Worm (Caenorhabditis elegans): ENCODE measurements around the gene C01F6.14.
A peak's percentile ranks its signal among the peaks of the same experiment; 100 is the strongest.

Gene C01F6.14

DNA sequence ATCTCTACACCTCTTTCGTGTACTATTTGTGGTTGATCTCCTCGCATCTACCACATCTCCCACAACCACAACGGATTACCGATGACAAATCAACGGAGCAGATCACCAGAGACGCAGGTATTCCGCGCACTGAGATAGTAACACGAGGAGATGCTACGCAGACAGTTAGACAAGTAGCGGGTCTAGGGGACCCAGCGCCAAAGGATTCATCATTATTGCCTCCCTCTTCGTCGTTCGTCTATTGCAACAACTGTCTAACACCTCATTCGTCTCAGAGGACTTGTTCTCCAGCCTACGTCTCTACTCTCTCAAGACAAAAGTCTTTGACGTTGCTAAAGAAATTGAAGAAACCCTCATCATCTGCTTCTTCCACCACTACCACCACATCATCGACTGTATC is 17.6 kb upstream of the C01F6.14 start (continued):
- TF ChIP-seq dpl-1 (GFP tag; optimal IDR thresholded peaks at IDR 0.05) (no peak), sup-37 (GFP tag; optimal IDR thresholded peaks at IDR 0.05) (no peak), hpl-2 (GFP tag; optimal IDR thresholded peaks at IDR 0.05) (no peak), ztf-11 (tag; optimal IDR thresholded peaks at IDR 0.05) (no peak), nhr-84 (tag; optimal IDR thresholded peaks at IDR 0.05) (no peak), nhr-85 (tag) (peak; percentile 88), grh-1 (GFP tag; IDR thresholded peaks at IDR 0.05) (0 out of 2 replicates have a peak, but pooled peaks have one; percentile 37), nhr-11 (tag; optimal IDR thresholded peaks at IDR 0.05) (no peak), egl-27 (tag; optimal IDR thresholded peaks at IDR 0.05) (no peak), C34B4.2 (tag; optimal IDR thresholded peaks at IDR 0.05) (no peak), rnt-1 (tag; optimal IDR thresholded peaks at IDR 0.05) (peak; percentile 57), nhr-237 (tag; optimal IDR thresholded peaks at IDR 0.05) (peak; percentile 5), elt-3 (tag; optimal IDR thresholded peaks at IDR 0.05) (peak in 3 of 6 experiments; percentile 14 to 21 (median 19)), nhr-12 (tag; optimal IDR thresholded peaks at IDR 0.05) (no peak), nhr-90 (tag; optimal IDR thresholded peaks at IDR 0.05; ENCODE audit: poor library complexity) (peak; percentile 41), lin-35 (GFP tag; optimal IDR thresholded peaks at IDR 0.05) (peak; percentile 33 to 48), elt-2 (tag; optimal IDR thresholded peaks at IDR 0.05) (no peak), vab-15 (tag; optimal IDR thresholded peaks at IDR 0.05) (no peak), xbp-1 (tag; optimal IDR thresholded peaks at IDR 0.05) (peak; percentile 37), ama-1 (optimal IDR thresholded peaks at IDR 0.05) (no peak), nhr-47 (tag; optimal IDR thresholded peaks at IDR 0.05) (peak; percentile 40)

DNA sequence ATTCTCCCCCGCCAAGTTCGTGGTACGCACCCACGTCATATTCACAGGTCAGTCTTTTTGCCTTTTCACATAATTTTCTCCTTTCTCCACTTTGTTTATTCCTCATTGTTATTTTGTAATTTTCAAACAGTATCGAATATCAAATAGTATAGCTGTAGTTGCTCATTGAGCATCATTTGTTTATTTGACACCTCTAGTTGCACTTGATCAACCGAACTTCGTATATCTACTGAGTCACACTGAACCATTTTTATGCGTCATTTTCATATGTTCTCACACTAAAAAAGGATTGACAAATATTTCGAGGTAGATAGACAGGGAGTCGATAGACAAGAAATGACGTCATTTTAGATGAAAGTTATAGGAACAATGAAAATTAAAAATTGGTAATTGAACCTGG is 16.3 kb upstream of the C01F6.14 start:
- TF ChIP-seq nhr-90 (tag; optimal IDR thresholded peaks at IDR 0.05; ENCODE audit: poor library complexity) (no peak), efl-3 (GFP tag; optimal IDR thresholded peaks at IDR 0.05) (no peak), lin-13 (GFP tag; optimal IDR thresholded peaks at IDR 0.05) (no peak), nhr-12 (tag; optimal IDR thresholded peaks at IDR 0.05) (no peak), unc-62 (GFP tag; optimal IDR thresholded peaks at IDR 0.05) (no peak), mef-2 (tag; optimal IDR thresholded peaks at IDR 0.05) (no peak), blmp-1 (tag; optimal IDR thresholded peaks at IDR 0.05) (no peak), ztf-4 (tag; optimal IDR thresholded peaks at IDR 0.05) (no peak), rnt-1 (tag; optimal IDR thresholded peaks at IDR 0.05) (no peak), nhr-47 (tag; optimal IDR thresholded peaks at IDR 0.05) (no peak), nhr-19 (GFP tag; conservative IDR thresholded peaks at IDR 0.05) (no peak), fkh-4 (tag; optimal IDR thresholded peaks at IDR 0.05; ENCODE audit: borderline replicate concordance) (no peak), mdl-1 (tag; optimal IDR thresholded peaks at IDR 0.05) (no peak), lin-35 (GFP tag; optimal IDR thresholded peaks at IDR 0.05) (no peak), lir-3 (tag; optimal IDR thresholded peaks at IDR 0.05; ENCODE audit: poor library complexity) (no peak), hpl-2 (GFP tag; optimal IDR thresholded peaks at IDR 0.05) (no peak), fos-1 (tag; optimal IDR thresholded peaks at IDR 0.05) (no peak)

- TF ChIP-seq pqm-1 (tag; optimal IDR thresholded peaks at IDR 0.05) = no peak
These were observed 14.9 kb upstream of the C01F6.14 start, which contains the start of gene nrfl-1 for ce11 chrIV:9118792-9119191. TSS of gene nrfl-1 (plus strand) at chrIV:9119092.

- TF ChIP-seq ceh-90 (tag; optimal IDR thresholded peaks at IDR 0.05) (no peak), hlh-4 (tag; optimal IDR thresholded peaks at IDR 0.05) (no peak), zag-1 (tag; optimal IDR thresholded peaks at IDR 0.05) (no peak), efl-1 (optimal IDR thresholded peaks at IDR 0.05) (no peak), efl-1 (GFP tag; optimal IDR thresholded peaks at IDR 0.05 in 1 of 2) (peak in 1 of 2 experiments; percentile 42), pax-3 (tag; optimal IDR thresholded peaks at IDR 0.05) (no peak), elt-2 (tag; optimal IDR thresholded peaks at IDR 0.05) (peak; percentile 41), nhr-76 (tag; optimal IDR thresholded peaks at IDR 0.05) (no peak), unc-62 (GFP tag; optimal IDR thresholded peaks at IDR 0.05) (no peak), pqm-1 (tag; optimal IDR thresholded peaks at IDR 0.05) (no peak), nhr-12 (tag; optimal IDR thresholded peaks at IDR 0.05) (no peak), elt-3 (tag; optimal IDR thresholded peaks at IDR 0.05) (no peak), lin-14 (GFP tag; optimal IDR thresholded peaks at IDR 0.05) (no peak), egl-13 (tag; optimal IDR thresholded peaks at IDR 0.05) (no peak)
These were observed 14.4 kb upstream of the C01F6.14 start for ce11 chrIV:9118348-9118747.

Data from whole organism, L1 larva.